Worm (Caenorhabditis elegans): ENCODE results near the gene nex-3.
A peak's percentile ranks its signal among the peaks of the same experiment; 100 is the strongest.
"Not testable (repeated sequence)": the region's sequence is repeated elsewhere in the genome, so short reads cannot be mapped to it uniquely, and the experiment has no call there.

The nex-3 gene

DNA sequence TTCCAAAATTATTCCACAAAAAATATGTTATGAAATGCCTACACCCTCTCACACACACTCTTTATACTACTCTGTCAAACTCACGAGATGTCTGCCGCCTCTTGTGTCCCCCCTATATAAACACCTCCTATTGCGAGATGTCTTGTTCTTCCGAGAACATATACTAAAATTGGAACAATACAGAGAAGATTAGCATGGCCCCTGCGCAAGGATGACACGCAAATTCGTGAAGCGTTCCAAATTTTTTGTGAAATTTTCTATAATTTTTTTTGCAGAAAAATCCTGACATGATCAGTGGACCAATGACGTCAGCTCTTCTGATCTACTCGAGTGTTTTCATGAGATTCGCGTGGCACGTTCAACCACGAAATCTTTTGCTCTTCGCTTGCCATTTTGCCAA is 27.8 kb upstream of the nex-3 start:
- TF ChIP-seq lin-35 (GFP tag; optimal IDR thresholded peaks at IDR 0.05) (peak in 1 of 3 experiments; percentile 52), F33H1.4 (GFP tag; IDR thresholded peaks at IDR 0.05) (peak; percentile 17; the same call in 1 of the 2 replicates), ztf-25 (GFP tag; IDR thresholded peaks at IDR 0.05) (0 out of 2 replicates have a peak, but pooled peaks have one; percentile 55), attf-5 (GFP tag; optimal IDR thresholded peaks at IDR 0.05) (peak; percentile 31), ekl-4 (GFP tag; IDR thresholded peaks at IDR 0.05) (peak; percentile 74; the same call in 1 of the 2 replicates), K11D2.4 (GFP tag; IDR thresholded peaks at IDR 0.05) (0 out of 2 replicates have a peak, but pooled peaks have one; percentile 35), madf-8 (GFP tag; conservative IDR thresholded peaks at IDR 0.05) (0 out of 2 replicates have a peak, but pooled peaks have one; percentile 12), dpff-1 (tag; optimal IDR thresholded peaks at IDR 0.05) (peak; percentile 57), snpc-1.1 (tag; optimal IDR thresholded peaks at IDR 0.05; ENCODE audit: insufficient read depth) (peak; percentile 70), chd-7 (tag; optimal IDR thresholded peaks at IDR 0.05) (peak; percentile 61), pbrm-1 (GFP tag; IDR thresholded peaks at IDR 0.05) (peak; percentile 58; the same call in 1 of the 2 replicates), Y53G8AR.9 (GFP tag; conservative IDR thresholded peaks at IDR 0.05) (peak; percentile 68), ZK185.1 (tag; optimal IDR thresholded peaks at IDR 0.05; ENCODE audit: poor library complexity, severe bottlenecking) (peak; percentile 38), die-1 (tag; optimal IDR thresholded peaks at IDR 0.05) (peak; percentile 2), dox-1 (GFP tag; IDR thresholded peaks at IDR 0.05) (peak; percentile 64), Y95B8A.8 (GFP tag; IDR thresholded peaks at IDR 0.05) (0 out of 2 replicates have a peak, but pooled peaks have one; percentile 16), C06A6.2 (GFP tag; conservative IDR thresholded peaks at IDR 0.05) (peak; percentile 46; the same call in 1 of the 2 replicates), ceh-27 (GFP tag; optimal IDR thresholded peaks at IDR 0.05) (peak; percentile 7), Y56A3A.18 (GFP tag; IDR thresholded peaks at IDR 0.05) (0 out of 2 replicates have a peak, but pooled peaks have one; percentile 64), hmg-1.2 (GFP tag; IDR thresholded peaks at IDR 0.05) (peak; percentile 64), rcor-1 (GFP tag; IDR thresholded peaks at IDR 0.05) (peak; percentile 74), madf-6 (GFP tag; IDR thresholded peaks at IDR 0.05) (peak; percentile 68), lin-26 (GFP tag; IDR thresholded peaks at IDR 0.05) (peak; percentile 78), ceh-79 (tag; optimal IDR thresholded peaks at IDR 0.05) (peak; percentile 56), repo-1 (tag; optimal IDR thresholded peaks at IDR 0.05) (peak; percentile 54), gei-17 (GFP tag; optimal IDR thresholded peaks at IDR 0.05) (peak; percentile 28), snpc-4 (GFP tag; optimal IDR thresholded peaks at IDR 0.05) (peak; percentile 92), snpc-4 (tag; optimal IDR thresholded peaks at IDR 0.05) (peak; percentile 94 to 99 (median 96)), egl-44 (GFP tag; IDR thresholded peaks at IDR 0.05) (peak; percentile 54; the same call in 1 of the 2 replicates), nfyb-1 (GFP tag; IDR thresholded peaks at IDR 0.05) (peak; percentile 78; the same call in 1 of the 2 replicates), rpc-1 (optimal IDR thresholded peaks at IDR 0.05) (peak; percentile 50), rpc-1 (tag; optimal IDR thresholded peaks at IDR 0.05) (peak; percentile 70), lin-54 (GFP tag; optimal IDR thresholded peaks at IDR 0.05) (peak; percentile 39), cebp-1 (tag; optimal IDR thresholded peaks at IDR 0.05) (peak; percentile 77), lin-40 (tag; optimal IDR thresholded peaks at IDR 0.05) (peak; percentile 49), mcd-1 (GFP tag; IDR thresholded peaks at IDR 0.05) (peak; percentile 65), ztf-18 (tag; optimal IDR thresholded peaks at IDR 0.05) (peak; percentile 34), snpc-3.4 (tag; optimal IDR thresholded peaks at IDR 0.05) (peak; percentile 73), lsl-1 (GFP tag; optimal IDR thresholded peaks at IDR 0.05) (peak; percentile 26), ztf-6 (GFP tag; IDR thresholded peaks at IDR 0.05) (0 out of 2 replicates have a peak, but pooled peaks have one; percentile 25), B0261.1 (tag; optimal IDR thresholded peaks at IDR 0.05) (peak; percentile 61), him-1 (tag; optimal IDR thresholded peaks at IDR 0.05) (peak; percentile 60), tbp1 (GFP tag; optimal IDR thresholded peaks at IDR 0.05) (peak; percentile 80)
- TF ChIP-seq cebp-1 (GFP tag; IDR thresholded peaks at IDR 0.05) = not testable (repeated sequence)
